Worm (Caenorhabditis elegans): ENCODE results near the gene nud-1.
A peak's percentile ranks its signal among the peaks of the same experiment; 100 is the strongest.

The nud-1 gene

ce11 chrIII:13343562-13344139, 2.3 kb downstream of the nud-1 start:
- TF ChIP-seq gmeb-1 (tag; optimal IDR thresholded peaks at IDR 0.05): no peak
- no peak for TF ChIP-seq ceh-16 (tag; optimal IDR thresholded peaks at IDR 0.05)
- no peak for TF ChIP-seq ama-1 (optimal IDR thresholded peaks at IDR 0.05)
- TF ChIP-seq nhr-129 (tag; optimal IDR thresholded peaks at IDR 0.05): no peak
- no peak for TF ChIP-seq Y55F3AM.14 (GFP tag; optimal IDR thresholded peaks at IDR 0.05)
- TF ChIP-seq nhr-11 (tag; optimal IDR thresholded peaks at IDR 0.05): no peak
- TF ChIP-seq sma-9 (GFP tag; optimal IDR thresholded peaks at IDR 0.05): no peak
- TF ChIP-seq sma-9 (tag; optimal IDR thresholded peaks at IDR 0.05): no peak
- TF ChIP-seq skn-1 (tag; optimal IDR thresholded peaks at IDR 0.05): no peak
- no peak for TF ChIP-seq crh-2 (tag; optimal IDR thresholded peaks at IDR 0.05)
- no peak for TF ChIP-seq ztf-11 (tag; optimal IDR thresholded peaks at IDR 0.05)
- no peak for TF ChIP-seq elt-3 (tag; optimal IDR thresholded peaks at IDR 0.05)
- TF ChIP-seq F13H6.1 (tag; optimal IDR thresholded peaks at IDR 0.05): no peak
- TF ChIP-seq elt-1 (tag; optimal IDR thresholded peaks at IDR 0.05): no peak

ce11 chrIII:13344538-13345136, 3.3 kb downstream of the nud-1 start, which contains the start of gene acaa-2:
TSS of gene acaa-2 (plus strand) at chrIII:13344937.
- TF ChIP-seq sma-3 (GFP tag; optimal IDR thresholded peaks at IDR 0.05) (peak; percentile 8), lsy-2 (tag; optimal IDR thresholded peaks at IDR 0.05) (peak in 1 of 2 experiments; percentile 43), unc-55 (GFP tag; optimal IDR thresholded peaks at IDR 0.05) (peak; percentile 33), C34F6.9 (tag; optimal IDR thresholded peaks at IDR 0.05) (peak; percentile 42), fos-1 (tag; optimal IDR thresholded peaks at IDR 0.05) (peak; percentile 45), unc-39 (tag; optimal IDR thresholded peaks at IDR 0.05) (no peak), gmeb-1 (tag; optimal IDR thresholded peaks at IDR 0.05) (peak; percentile 24), nhr-25 (tag; optimal IDR thresholded peaks at IDR 0.05) (peak; percentile 13), nhr-77 (tag; optimal IDR thresholded peaks at IDR 0.05) (no peak), crh-2 (tag; optimal IDR thresholded peaks at IDR 0.05) (peak; percentile 61)

- TF ChIP-seq mab-5 (tag; optimal IDR thresholded peaks at IDR 0.05): no peak
- no peak for TF ChIP-seq aly-2 (tag; optimal IDR thresholded peaks at IDR 0.05)
- no peak for TF ChIP-seq ZK546.5 (tag; optimal IDR thresholded peaks at IDR 0.05)
- no peak for TF ChIP-seq nhr-21 (tag; optimal IDR thresholded peaks at IDR 0.05)
- no peak for TF ChIP-seq nhr-6 (tag; optimal IDR thresholded peaks at IDR 0.05)
- no peak for TF ChIP-seq R02D3.7 (tag; optimal IDR thresholded peaks at IDR 0.05)
- TF ChIP-seq F13H6.1 (tag; optimal IDR thresholded peaks at IDR 0.05): no peak
These were observed 5.5 kb downstream of the nud-1 start, which contains the start of gene mtm-6 for ce11 chrIII:13346785-13347184. TSS of gene mtm-6 (plus strand) at chrIII:13347085.

ce11 chrIII:13347782-13348327, 6.5 kb downstream of the nud-1 start:
- TF ChIP-seq skn-1 (tag; optimal IDR thresholded peaks at IDR 0.05) (no peak), unc-55 (GFP tag; optimal IDR thresholded peaks at IDR 0.05) (peak; percentile 70), nhr-21 (tag; optimal IDR thresholded peaks at IDR 0.05) (no peak), sma-9 (GFP tag; optimal IDR thresholded peaks at IDR 0.05) (peak; percentile 29), sma-9 (tag; optimal IDR thresholded peaks at IDR 0.05) (no peak)

- TF ChIP-seq F13H6.1 (tag; optimal IDR thresholded peaks at IDR 0.05) (no peak), zag-1 (tag; optimal IDR thresholded peaks at IDR 0.05) (no peak), nhr-129 (tag; optimal IDR thresholded peaks at IDR 0.05) (no peak), nhr-12 (tag; optimal IDR thresholded peaks at IDR 0.05) (no peak), blmp-1 (tag; optimal IDR thresholded peaks at IDR 0.05; ENCODE audit: insufficient read depth) (no peak), unc-62 (GFP tag; optimal IDR thresholded peaks at IDR 0.05) (no peak), mbf-1 (tag; optimal IDR thresholded peaks at IDR 0.05) (no peak), crh-2 (tag; optimal IDR thresholded peaks at IDR 0.05) (no peak), C34F6.9 (tag; optimal IDR thresholded peaks at IDR 0.05) (no peak), ztf-1 (GFP tag; conservative IDR thresholded peaks at IDR 0.05) (no peak), nhr-21 (tag; optimal IDR thresholded peaks at IDR 0.05) (no peak), Y55F3AM.14 (GFP tag; optimal IDR thresholded peaks at IDR 0.05) (no peak), nhr-6 (tag; optimal IDR thresholded peaks at IDR 0.05) (no peak), gmeb-1 (tag; optimal IDR thresholded peaks at IDR 0.05) (no peak), ama-1 (optimal IDR thresholded peaks at IDR 0.05) (no peak)
These were observed 7.6 kb downstream of the nud-1 start for ce11 chrIII:13348891-13349290.

All from whole organism, L2 larva.